Worm (Caenorhabditis elegans) whole organism, dauer: ENCODE measurements around the gene nhx-3.
"Not testable (repeated sequence)": the region's sequence is repeated elsewhere in the genome, so short reads cannot be mapped to it uniquely, and the experiment has no call there.

ENCODE experiments used
- unc-62 ChIP-seq: sonication (generic microtip); optimal IDR thresholded peaks from 2 replicates; lab custom pipeline; 2017; ENCODE audit warnings: missing biosample characterization, missing genetic modification reagents, missing genetic modification characterization

Gene nhx-3

ce11 chrV:7532947-7533346 is 12.4 kb downstream of the nhx-3 start, which contains the start of gene C54F6.3:
Gene C54F6.3, plus strand, starts transcription at chrV:7533247.
- TF ChIP-seq unc-62 (GFP tag; lab: Kevin White, UChicago) = no peak

- no peak for TF ChIP-seq unc-62 (GFP tag; lab: Kevin White, UChicago)
Measured at ce11 chrV:7529840-7530239, 15.5 kb downstream of the nhx-3 start, which contains the start of gene swt-2. Gene swt-2, plus strand, starts transcription at chrV:7530140.

ce11 chrV:7528816-7529215 is 16.5 kb downstream of the nhx-3 start, which contains the start of gene C54F6.5:
Gene C54F6.5, plus strand, starts transcription at chrV:7529116.
- no peak for TF ChIP-seq unc-62 (GFP tag; lab: Kevin White, UChicago)

DNA sequence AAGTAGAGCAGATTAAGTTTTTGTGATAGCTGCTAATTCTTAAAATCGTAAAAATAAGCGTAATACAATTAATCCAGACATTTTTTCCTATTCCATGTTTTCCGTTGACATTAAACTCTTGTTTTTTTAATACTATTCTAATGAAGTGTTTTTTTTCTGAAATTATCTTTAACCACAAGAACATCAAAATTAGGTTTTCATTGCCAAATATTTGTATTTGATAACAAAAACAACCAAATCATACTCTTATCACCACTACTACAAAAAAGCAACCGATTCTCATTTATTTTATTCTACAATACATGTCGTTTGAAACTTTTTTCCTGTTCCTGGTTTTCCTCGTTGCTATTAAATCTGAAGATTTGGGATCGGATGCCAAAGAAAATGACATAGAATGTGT is 18.2 kb downstream of the nhx-3 start, which contains the start of gene C54F6.17:
TSS of gene C54F6.17 (plus strand) at position 301 of the 400 bp plus-strand sequence.
- TF ChIP-seq unc-62 (GFP tag; lab: Kevin White, UChicago) = no peak

DNA sequence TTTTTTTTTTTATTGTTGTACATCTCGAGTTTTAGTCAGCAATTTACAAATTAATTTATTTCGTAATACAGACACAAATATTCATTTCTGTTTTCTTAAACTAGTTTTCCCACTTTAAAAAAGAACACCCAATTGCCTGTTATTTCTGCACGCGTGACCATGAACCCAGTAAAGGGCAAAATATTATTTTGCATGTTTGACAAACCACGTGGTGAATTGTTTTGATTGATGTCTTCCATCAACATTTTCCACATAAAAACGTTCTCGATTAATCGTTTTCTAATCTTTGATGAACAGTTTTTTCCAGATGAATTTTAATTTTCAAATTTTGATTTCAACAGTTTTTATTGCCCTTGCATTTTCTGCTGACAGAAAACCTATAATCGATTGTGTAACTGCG is 19.6 kb downstream of the nhx-3 start, which contains the start of gene C54F6.18:
TSS of gene C54F6.18 (plus strand) at position 301 of the 400 bp plus-strand sequence.
- TF ChIP-seq unc-62 (GFP tag; lab: Kevin White, UChicago) = no peak

- no peak for TF ChIP-seq unc-62 (GFP tag; lab: Kevin White, UChicago)
Measured at ce11 chrV:7524447-7524846, 20.9 kb downstream of the nhx-3 start, which contains the start of gene C54F6.20. Gene C54F6.20, plus strand, starts transcription at chrV:7524747.

ce11 chrV:7523392-7523791 is 21.9 kb downstream of the nhx-3 start, which contains the start of gene C54F6.6:
Gene C54F6.6, plus strand, starts transcription at chrV:7523692.
- TF ChIP-seq unc-62 (GFP tag; lab: Kevin White, UChicago) = no peak

DNA sequence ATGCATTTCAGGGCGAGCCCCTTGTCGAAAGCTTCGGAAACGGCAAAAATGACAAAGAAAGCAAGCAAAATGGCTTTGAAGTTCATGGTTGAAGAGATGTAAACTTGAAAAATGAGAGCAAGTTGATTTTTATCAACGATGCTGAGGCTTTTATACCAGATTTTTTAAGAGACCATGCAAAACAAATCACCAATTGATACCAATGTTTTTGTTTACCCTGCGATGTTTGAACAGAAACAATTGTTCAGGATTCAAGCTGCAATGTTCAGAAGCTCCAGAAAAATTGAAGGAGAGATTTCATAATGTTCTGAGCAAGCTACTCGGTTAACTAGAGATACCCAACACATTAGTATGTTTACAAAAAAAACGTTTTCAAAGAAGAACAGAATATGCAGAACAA is 23.0 kb downstream of the nhx-3 start, which contains the start of gene C54F6.15:
TSS of gene C54F6.15 (minus strand) at position 101 of the 400 bp plus-strand sequence.
- TF ChIP-seq unc-62 (GFP tag; lab: Kevin White, UChicago) = no peak

ce11 chrV:7521304-7521703 is 24.0 kb downstream of the nhx-3 start:
- no peak for TF ChIP-seq unc-62 (GFP tag; lab: Kevin White, UChicago)

ce11 chrV:7520077-7520476 is 25.2 kb downstream of the nhx-3 start, which contains the start of gene srb-19:
Gene srb-19, minus strand, starts transcription at chrV:7520177.
- TF ChIP-seq unc-62 (GFP tag; lab: Kevin White, UChicago) = no peak

ce11 chrV:7514939-7515338 is 30.4 kb downstream of the nhx-3 start, which contains the start of gene srb-18:
Gene srb-18, plus strand, starts transcription at chrV:7515239.
- TF ChIP-seq unc-62 (GFP tag; lab: Kevin White, UChicago) = no peak

DNA sequence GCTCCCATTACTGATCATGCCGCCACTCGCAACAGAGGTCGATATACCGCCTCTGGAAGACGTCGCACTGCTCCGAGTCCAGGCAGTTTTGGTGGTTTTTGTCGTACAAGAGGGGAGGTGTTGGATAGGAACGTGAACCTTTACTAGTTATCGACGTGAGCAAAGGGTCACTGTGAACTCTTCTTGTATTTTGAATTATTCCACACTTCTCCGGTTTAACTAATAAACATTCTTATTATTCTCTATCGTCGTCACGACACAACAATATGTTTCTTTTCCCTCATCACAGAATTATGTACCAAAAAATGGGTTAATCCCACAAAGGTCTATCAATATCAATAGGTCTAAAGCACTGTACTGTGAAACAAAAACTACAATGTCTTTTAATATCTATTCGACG is 33.9 kb downstream of the nhx-3 start, which contains the start of gene nhr-171:
TSS of gene nhr-171 (plus strand) at position 301 of the 400 bp plus-strand sequence.
- TF ChIP-seq unc-62 (GFP tag; lab: Kevin White, UChicago) = not testable (repeated sequence)

DNA sequence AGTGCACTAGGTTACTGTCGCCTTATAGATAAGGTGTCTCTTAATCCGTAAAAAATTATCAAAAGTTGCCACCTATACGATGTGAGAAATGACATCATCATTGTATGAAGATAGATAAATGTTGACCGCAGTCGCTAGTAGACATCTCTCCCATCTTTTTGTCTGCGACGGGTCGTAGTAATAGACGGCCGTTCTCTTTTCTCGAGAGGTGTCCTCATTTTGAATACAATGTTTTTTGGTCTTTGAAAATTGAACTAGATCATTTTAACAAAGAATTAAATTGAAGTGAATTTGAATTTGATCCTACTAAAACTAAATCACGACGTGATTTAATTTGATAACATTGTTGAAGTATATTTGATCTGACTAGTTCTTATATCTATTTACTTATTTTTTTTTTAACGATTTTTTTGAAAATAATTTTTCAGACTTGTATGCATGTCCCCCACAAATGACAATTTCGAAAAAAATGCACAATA is 36.7 kb downstream of the nhx-3 start, which contains the start of the genes str-31 and nhr-172:
TSS of gene str-31 (minus strand) at position 101 of the 479 bp plus-strand sequence.
TSS of gene nhr-172 (plus strand) at position 429 of the 479 bp plus-strand sequence.
- TF ChIP-seq unc-62 (GFP tag; lab: Kevin White, UChicago) = no peak

ce11 chrV:7506207-7506606 is 39.1 kb downstream of the nhx-3 start:
- TF ChIP-seq unc-62 (GFP tag; lab: Kevin White, UChicago) = no peak

- no peak for TF ChIP-seq unc-62 (GFP tag; lab: Kevin White, UChicago)
Measured at ce11 chrV:7504271-7504670, 41.1 kb downstream of the nhx-3 start, which contains the start of gene srh-229. Gene srh-229, minus strand, starts transcription at chrV:7504371.

ce11 chrV:7501194-7501593 is 44.1 kb downstream of the nhx-3 start:
- TF ChIP-seq unc-62 (GFP tag; lab: Kevin White, UChicago) = no peak

DNA sequence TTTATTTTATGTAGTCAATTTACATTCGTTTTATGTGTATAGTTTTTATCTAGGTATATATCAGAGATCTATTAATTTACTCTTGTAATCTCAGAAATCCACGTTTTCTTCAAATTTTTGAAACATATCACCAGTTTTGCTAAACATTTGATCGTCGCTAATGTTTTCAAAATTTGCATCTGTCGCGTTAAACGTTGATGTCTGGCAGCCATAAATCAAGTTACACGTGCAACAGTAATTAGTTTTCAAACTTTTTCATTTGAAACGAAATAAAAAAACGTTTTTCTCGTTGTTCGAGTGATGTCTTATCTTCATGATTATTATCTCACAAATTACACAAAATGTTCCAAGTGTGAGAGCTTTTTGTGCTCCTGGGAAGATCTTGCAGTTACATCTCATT is 47.9 kb downstream of the nhx-3 start, which contains the start of gene srh-79:
TSS of gene srh-79 (plus strand) at position 301 of the 400 bp plus-strand sequence.
- TF ChIP-seq unc-62 (GFP tag; lab: Kevin White, UChicago) = no peak
